Worm (Caenorhabditis elegans): ENCODE data around the gene leo-1.

DNA sequence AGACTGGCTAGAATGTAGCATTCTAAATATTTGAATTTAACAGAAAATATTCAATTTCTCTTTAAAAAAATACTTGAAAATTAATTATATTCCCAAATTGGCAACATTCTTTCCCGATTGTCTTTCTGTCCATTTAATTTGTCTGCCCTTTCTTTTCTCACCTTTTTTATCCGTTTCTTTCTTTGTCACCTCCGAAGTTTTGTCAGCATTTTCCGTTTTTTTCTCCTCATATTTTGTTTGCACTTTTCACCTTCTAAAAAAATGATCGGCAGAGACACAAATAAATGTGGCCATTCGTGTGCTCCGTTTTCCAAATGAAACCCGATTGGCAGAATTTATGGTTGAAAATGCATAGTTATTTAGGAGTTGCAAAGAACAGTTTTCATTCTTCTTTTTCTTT lies 13.1 kb downstream of the leo-1 start:
- TF ChIP-seq fos-1 (tag; optimal IDR thresholded peaks at IDR 0.05) (no peak), elt-1 (tag; optimal IDR thresholded peaks at IDR 0.05) (no peak)
